Worm (Caenorhabditis elegans): ENCODE measurements around the gene nhr-195.

- TF ChIP-seq F49E8.2 (tag; optimal IDR thresholded peaks at IDR 0.05; ENCODE audit: insufficient read depth): no peak
- TF ChIP-seq egrh-3 (GFP tag; IDR thresholded peaks at IDR 0.05): no peak
- peak; percentile 59 for TF ChIP-seq gei-17 (GFP tag; optimal IDR thresholded peaks at IDR 0.05)
- no peak for TF ChIP-seq F10E7.11 (tag; optimal IDR thresholded peaks at IDR 0.05)
- TF ChIP-seq lag-1 (GFP tag; IDR thresholded peaks at IDR 0.05): no peak
- TF ChIP-seq F57A8.1 (GFP tag; optimal IDR thresholded peaks at IDR 0.05): no peak
- TF ChIP-seq attf-3 (GFP tag; conservative IDR thresholded peaks at IDR 0.05): no peak
- TF ChIP-seq snpc-4 (GFP tag; optimal IDR thresholded peaks at IDR 0.05): no peak
- TF ChIP-seq snpc-4 (tag; optimal IDR thresholded peaks at IDR 0.05): no peak
- no peak for TF ChIP-seq Y79H2A.3 (GFP tag; conservative IDR thresholded peaks at IDR 0.05)
- no peak for TF ChIP-seq hmg-1.2 (GFP tag; IDR thresholded peaks at IDR 0.05)
- no peak for TF ChIP-seq F33H1.4 (GFP tag; IDR thresholded peaks at IDR 0.05)
- no peak for TF ChIP-seq zfh-2 (GFP tag; conservative IDR thresholded peaks at IDR 0.05)
- TF ChIP-seq cebp-2 (GFP tag; IDR thresholded peaks at IDR 0.05): no peak
Measured at ce11 chrV:8939424-8940065, 32.6 kb downstream of the nhr-195 start.
